Fruit fly (Drosophila melanogaster) whole organism, pupa: Measurements from ENCODE around the gene UK114.

Source experiments
- CG12605 ChIP-seq: fragments of 200-800 bp; sonication (Bioruptor generic); IDR thresholded peaks from 2 replicates; pipeline ENCODE4 v1.3.6; 2022; ENCODE audit warnings: missing biosample characterization, missing genetic modification characterization
- CG13204 ChIP-seq: fragments of 200-800 bp; sonication (Bioruptor generic); optimal IDR thresholded peaks from 2 replicates; lab custom pipeline; 2018; ENCODE audit warnings: missing biosample characterization, mild to moderate bottlenecking, missing genetic modification characterization, moderate library complexity
- CG14655 ChIP-seq: fragments of 200-800 bp; sonication (Bioruptor generic); optimal IDR thresholded peaks from 3 replicates; lab custom pipeline; 2017; ENCODE audit warnings: mild to moderate bottlenecking, missing biosample characterization, missing genetic modification reagents, missing genetic modification characterization
- CG17806 ChIP-seq: fragments of 200-800 bp; sonication (Bioruptor generic); optimal IDR thresholded peaks from 2 replicates; lab custom pipeline; 2018; ENCODE audit warnings: missing biosample characterization, mild to moderate bottlenecking, missing genetic modification characterization, moderate library complexity
- CG32121 ChIP-seq: fragments of 200-800 bp; sonication (Bioruptor generic); IDR thresholded peaks from 2 replicates; pipeline ENCODE4 v1.3.6; 2022; ENCODE audit warnings: missing biosample characterization, missing genetic modification characterization
- CG34367 ChIP-seq: fragments of 200-800 bp; sonication (Bioruptor generic); optimal IDR thresholded peaks from 2 replicates; lab custom pipeline; 2018; ENCODE audit warnings: missing biosample characterization, mild to moderate bottlenecking, missing genetic modification characterization
- CG8159 ChIP-seq: fragments of 200-800 bp; sonication (Bioruptor generic); optimal IDR thresholded peaks from 3 replicates; lab custom pipeline; 2018; ENCODE audit warnings: missing biosample characterization, mild to moderate bottlenecking, missing genetic modification characterization, moderate library complexity
- CG8301 ChIP-seq: fragments of 200-800 bp; sonication (Bioruptor generic); optimal IDR thresholded peaks from 2 replicates; lab custom pipeline; 2018; ENCODE audit warnings: missing biosample characterization, mild to moderate bottlenecking, missing genetic modification characterization
- CG9948 ChIP-seq: fragments of 200-800 bp; sonication (Bioruptor generic); optimal IDR thresholded peaks from 2 replicates; lab custom pipeline; 2018; ENCODE audit warnings: missing biosample characterization, mild to moderate bottlenecking, missing genetic modification characterization, moderate library complexity
- Snoo ChIP-seq: fragments of 200-800 bp; sonication (Bioruptor generic); optimal IDR thresholded peaks from 3 replicates; lab custom pipeline; 2017; ENCODE audit warnings: missing biosample characterization, mild to moderate bottlenecking, missing genetic modification characterization, inconsistent platforms
- fd96Ca ChIP-seq: fragments of 200-800 bp; sonication (Bioruptor generic); IDR thresholded peaks from 3 replicates; pipeline ENCODE4 v1.3.6; 2022; ENCODE audit warnings: missing biosample characterization, missing genetic modification characterization
- gl ChIP-seq: fragments of 200-800 bp; sonication (Bioruptor generic); optimal IDR thresholded peaks from 2 replicates; lab custom pipeline; 2018; ENCODE audit warnings: missing biosample characterization, mild to moderate bottlenecking, missing genetic modification characterization
- rn ChIP-seq: fragments of 200-800 bp; sonication (Bioruptor generic); IDR thresholded peaks from 2 replicates; pipeline ENCODE4 v1.3.6; 2022; ENCODE audit warnings: missing biosample characterization, missing genetic modification characterization

- TF ChIP-seq rn (GFP tag; lab: Robert Waterston, UW) (no peak), CG17806 (tag; lab: Kevin White, UChicago) (no peak), CG8301 (no peak), fd96Ca (GFP tag; lab: Robert Waterston, UW) (no peak), CG34367 (tag; lab: Kevin White, UChicago) (no peak), CG8159 (tag; lab: Kevin White, UChicago) (no peak), CG9948 (tag; lab: Kevin White, UChicago) (no peak), Snoo (tag; lab: Kevin White, UChicago) (no peak), CG13204 (no peak), CG32121 (no peak), CG12605 (GFP tag; lab: Robert Waterston, UW) (no peak), CG14655 (no peak), gl (tag; lab: Kevin White, UChicago) (no peak)
Observed at dm6 chr2L:15284700-15285099, 9.8 kb upstream of the UK114 start, which contains the start of gene CG15263.
